Worm (Caenorhabditis elegans): ENCODE measurements around the gene cyp-13A1.

cyp-13A1 gene

DNA sequence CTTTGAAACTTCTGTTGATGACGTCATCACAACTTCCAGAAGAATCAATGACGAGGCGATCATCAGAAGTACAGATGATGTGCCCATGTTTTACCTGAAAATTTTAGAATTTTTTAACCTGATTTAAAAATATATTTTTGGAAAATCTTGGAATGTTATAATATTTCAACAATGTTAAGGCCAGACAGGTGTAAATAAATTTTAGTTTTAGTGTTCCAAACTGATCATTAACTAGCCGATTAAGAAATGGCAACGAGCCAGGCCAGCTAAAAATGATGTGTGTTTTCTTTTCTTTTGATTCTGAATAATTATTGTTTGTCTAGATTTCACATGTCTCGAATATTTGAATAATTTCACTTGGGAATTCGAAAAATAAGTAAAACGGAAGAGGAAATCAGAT, 6.0 kb downstream of the cyp-13A1 start, which contains the start of gene T10B9.9:
Gene T10B9.9, minus strand, starts transcription at position 101 of the 400 bp plus-strand sequence.
- TF ChIP-seq zip-8 (tag; optimal IDR thresholded peaks at IDR 0.05): peak; percentile 59
- TF ChIP-seq mep-1 (tag; optimal IDR thresholded peaks at IDR 0.05): no peak

DNA sequence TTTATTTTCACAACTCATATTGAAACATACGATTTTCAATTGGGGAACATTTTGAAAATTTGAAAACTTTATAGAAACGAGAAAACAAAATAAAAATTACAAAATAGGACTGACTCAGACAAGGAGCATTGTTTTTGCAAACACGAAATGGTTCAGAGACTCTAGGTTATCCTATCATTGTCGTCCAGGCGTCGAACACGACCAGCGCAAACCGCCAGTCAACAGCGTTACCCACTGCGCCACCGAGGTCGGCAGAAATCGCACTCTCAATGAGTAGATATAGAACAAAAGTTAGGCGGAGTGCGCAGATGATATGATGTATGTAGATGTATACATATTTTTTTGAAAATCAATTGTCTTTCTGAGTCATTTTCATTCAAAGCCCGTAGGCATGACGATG, 7.1 kb downstream of the cyp-13A1 start:
- no peak for TF ChIP-seq elt-3 (tag; optimal IDR thresholded peaks at IDR 0.05)
- TF ChIP-seq hlh-1 (tag; optimal IDR thresholded peaks at IDR 0.05): peak; percentile 79
- no peak for TF ChIP-seq zip-8 (tag; optimal IDR thresholded peaks at IDR 0.05)
- peak; percentile 70 for TF ChIP-seq flh-1 (GFP tag; optimal IDR thresholded peaks at IDR 0.05)
- peak; percentile 79 for TF ChIP-seq lin-32 (GFP tag; optimal IDR thresholded peaks at IDR 0.05)
- TF ChIP-seq M03D4.4 (tag; optimal IDR thresholded peaks at IDR 0.05): peak; percentile 89
- peak; percentile 58 for TF ChIP-seq unc-120 (tag; optimal IDR thresholded peaks at IDR 0.05; ENCODE audit: poor library complexity, severe bottlenecking)
- no peak for TF ChIP-seq mab-5 (tag; optimal IDR thresholded peaks at IDR 0.05)
- TF ChIP-seq mep-1 (tag; optimal IDR thresholded peaks at IDR 0.05): no peak
- TF ChIP-seq elt-1 (tag; optimal IDR thresholded peaks at IDR 0.05; ENCODE audit: borderline replicate concordance, insufficient read depth): peak; percentile 69
- no peak for TF ChIP-seq ceh-39 (tag; optimal IDR thresholded peaks at IDR 0.05)
- no peak for TF ChIP-seq unc-62 (GFP tag; optimal IDR thresholded peaks at IDR 0.05)
- peak; percentile 90 for TF ChIP-seq cnd-1 (tag; optimal IDR thresholded peaks at IDR 0.05)
- peak; percentile 78 for TF ChIP-seq pha-4 (tag; optimal IDR thresholded peaks at IDR 0.05)
- peak; percentile 76 for TF ChIP-seq bed-3 (GFP tag; optimal IDR thresholded peaks at IDR 0.05)
- peak; percentile 73 for TF ChIP-seq ceh-43 (GFP tag; optimal IDR thresholded peaks at IDR 0.05)
- peak; percentile 68 for TF ChIP-seq ham-2 (GFP tag; optimal IDR thresholded peaks at IDR 0.05)
- TF ChIP-seq nhr-2 (tag; optimal IDR thresholded peaks at IDR 0.05): no peak
- TF ChIP-seq blmp-1 (tag; optimal IDR thresholded peaks at IDR 0.05): no peak
- peak; percentile 88 for TF ChIP-seq mls-2 (tag; optimal IDR thresholded peaks at IDR 0.05)
- no peak for TF ChIP-seq lsy-2 (tag; optimal IDR thresholded peaks at IDR 0.05)
- peak; percentile 40 for TF ChIP-seq lin-13 (tag; optimal IDR thresholded peaks at IDR 0.05)
- peak; percentile 86 for TF ChIP-seq ceh-83 (GFP tag; optimal IDR thresholded peaks at IDR 0.05)
- TF ChIP-seq drap-1 (GFP tag; optimal IDR thresholded peaks at IDR 0.05): peak; percentile 89
- peak; percentile 71 for TF ChIP-seq tbx-8 (GFP tag; optimal IDR thresholded peaks at IDR 0.05)
- TF ChIP-seq nhr-237 (tag; optimal IDR thresholded peaks at IDR 0.05): peak; percentile 1
- peak; percentile 85 for TF ChIP-seq sem-2 (GFP tag; optimal IDR thresholded peaks at IDR 0.05)
- no peak for TF ChIP-seq nhr-28 (tag; optimal IDR thresholded peaks at IDR 0.05)
- TF ChIP-seq nhr-12 (tag; optimal IDR thresholded peaks at IDR 0.05): no peak
- TF ChIP-seq snpc-4 (tag; optimal IDR thresholded peaks at IDR 0.05): no peak
- TF ChIP-seq nhr-76 (tag; optimal IDR thresholded peaks at IDR 0.05): no peak
- peak; percentile 73 for TF ChIP-seq ztf-11 (tag; optimal IDR thresholded peaks at IDR 0.05)
- peak; percentile 93 for TF ChIP-seq sptf-1 (tag; optimal IDR thresholded peaks at IDR 0.05)
- no peak for TF ChIP-seq ces-1 (GFP tag; optimal IDR thresholded peaks at IDR 0.05)
- no peak for TF ChIP-seq unc-39 (tag; optimal IDR thresholded peaks at IDR 0.05)

DNA sequence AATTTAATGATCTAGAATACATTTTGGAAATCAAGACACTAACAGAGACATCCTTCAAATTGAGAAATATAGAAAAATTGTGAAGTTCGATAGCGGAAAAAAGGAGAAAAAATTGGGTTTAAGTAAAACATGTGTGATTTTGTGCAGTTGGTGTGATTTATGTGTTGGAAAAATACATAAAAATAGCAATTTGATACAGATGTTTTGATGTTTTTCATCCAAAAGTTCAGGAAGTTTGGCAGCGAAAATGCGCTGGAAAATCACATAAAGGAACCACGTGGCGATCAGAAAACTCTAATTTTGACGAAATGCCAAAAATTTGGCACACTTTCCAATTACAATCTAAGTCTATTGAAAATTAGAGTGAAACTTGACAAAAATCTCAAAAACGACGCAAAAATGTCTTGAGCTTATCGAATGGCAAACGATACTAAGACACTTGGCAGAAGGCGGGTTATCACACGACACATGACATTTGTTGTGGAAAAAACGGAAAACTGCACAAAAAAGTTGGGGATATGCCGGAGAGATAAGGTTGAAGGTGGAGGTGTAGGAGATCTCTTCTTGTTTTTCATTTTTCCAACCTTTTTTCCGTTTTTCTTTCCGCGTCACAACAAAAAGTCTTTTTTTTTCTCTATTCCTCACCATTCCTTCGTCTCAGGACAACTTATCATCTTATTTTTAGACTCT, 7.8 kb downstream of the cyp-13A1 start, which contains the start of gene ZK1321.4:
Gene ZK1321.4, minus strand, starts transcription at position 51 of the 690 bp plus-strand sequence.
- peak; percentile 19 for TF ChIP-seq hlh-1 (tag; optimal IDR thresholded peaks at IDR 0.05)
- no peak for TF ChIP-seq unc-39 (tag; optimal IDR thresholded peaks at IDR 0.05)

DNA sequence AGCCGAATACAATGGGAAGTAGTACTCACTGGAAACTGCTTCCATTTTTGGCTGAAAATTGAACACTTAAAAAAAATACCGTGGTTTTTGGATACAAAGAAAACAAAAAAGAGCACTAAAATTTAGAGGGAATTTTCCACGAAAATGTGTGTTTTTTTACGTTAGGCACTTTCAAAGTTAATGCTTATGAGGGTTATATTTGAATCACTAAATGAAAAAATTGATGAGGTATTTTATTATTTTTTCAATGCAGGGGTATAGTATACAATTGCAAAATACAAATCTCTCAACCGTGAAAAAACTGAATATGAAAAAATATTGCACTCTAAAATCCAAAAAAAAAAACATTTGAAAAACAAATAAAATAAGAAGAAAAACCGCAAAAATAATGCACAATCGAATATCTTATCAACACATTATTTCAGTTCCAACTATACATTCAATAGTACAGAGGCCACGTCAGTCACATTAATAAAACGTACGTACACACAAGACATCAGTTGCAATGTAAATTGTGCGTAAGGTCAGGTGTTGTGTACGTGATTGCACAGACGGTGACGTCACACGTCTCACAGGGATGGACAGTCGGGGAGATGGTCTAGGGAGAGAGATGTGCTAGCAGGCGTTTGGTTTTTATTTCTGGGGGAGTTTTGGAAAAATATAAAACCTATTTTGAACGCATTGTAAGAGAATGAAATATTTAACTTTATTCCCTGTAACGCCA, 11.8 kb downstream of the cyp-13A1 start, which contains the start of gene aqp-10:
Gene aqp-10, minus strand, starts transcription at position 51 of the 724 bp plus-strand sequence.
- TF ChIP-seq flh-1 (GFP tag; optimal IDR thresholded peaks at IDR 0.05) (no peak), nhr-28 (tag; optimal IDR thresholded peaks at IDR 0.05) (no peak), pha-4 (tag; optimal IDR thresholded peaks at IDR 0.05) (peak; percentile 32), blmp-1 (tag; optimal IDR thresholded peaks at IDR 0.05) (no peak), ceh-43 (GFP tag; optimal IDR thresholded peaks at IDR 0.05) (no peak), mep-1 (tag; optimal IDR thresholded peaks at IDR 0.05) (no peak), ham-2 (GFP tag; optimal IDR thresholded peaks at IDR 0.05) (no peak), snpc-4 (tag; optimal IDR thresholded peaks at IDR 0.05) (no peak), ztf-11 (tag; optimal IDR thresholded peaks at IDR 0.05) (no peak), lsy-2 (tag; optimal IDR thresholded peaks at IDR 0.05) (peak; percentile 20), nhr-237 (tag; optimal IDR thresholded peaks at IDR 0.05) (no peak), mls-2 (tag; optimal IDR thresholded peaks at IDR 0.05) (no peak), elt-1 (tag; optimal IDR thresholded peaks at IDR 0.05; ENCODE audit: borderline replicate concordance, insufficient read depth) (no peak), sptf-1 (tag; optimal IDR thresholded peaks at IDR 0.05) (no peak), tbx-8 (GFP tag; optimal IDR thresholded peaks at IDR 0.05) (no peak)

Measured in whole organism, mixed stage, embryonic.